Fruit fly (Drosophila melanogaster) whole organism, larva: ENCODE measurements around the gene RYa-R.

Experiments used
- noc ChIP-seq: fragments of 200-800 bp; sonication (Bioruptor generic); optimal IDR thresholded peaks from 3 replicates; lab custom pipeline; 2019; ENCODE audit warnings: missing biosample characterization, mild to moderate bottlenecking, missing genetic modification characterization, moderate library complexity

The RYa-R gene

dm6 chr3R:26996642-26997041 is at the start of gene RYa-R:
Gene RYa-R, plus strand, starts transcription at chr3R:26996980.
- no peak for TF ChIP-seq noc (tag; lab: Kevin White, UChicago)

- peak; percentile 54 for TF ChIP-seq noc (tag; lab: Kevin White, UChicago)
These were observed 49.4 kb upstream of the RYa-R start, which contains the start of gene Spag1 for dm6 chr3R:26947296-26947880. Gene Spag1, plus strand, starts transcription at chr3R:26947830.

- TF ChIP-seq noc (tag; lab: Kevin White, UChicago) = peak; percentile 74
These were observed 44.5 kb upstream of the RYa-R start for dm6 chr3R:26952200-26952856.

dm6 chr3R:26952857-26953477 is 43.8 kb upstream of the RYa-R start:
- no peak for TF ChIP-seq noc (tag; lab: Kevin White, UChicago)

dm6 chr3R:26953478-26953874 is 43.3 kb upstream of the RYa-R start:
- TF ChIP-seq noc (tag; lab: Kevin White, UChicago) = peak; percentile 61

dm6 chr3R:26954020-26954672 is 42.6 kb upstream of the RYa-R start:
- peak; percentile 64 for TF ChIP-seq noc (tag; lab: Kevin White, UChicago)

dm6 chr3R:26955527-26955926 is 41.3 kb upstream of the RYa-R start:
- TF ChIP-seq noc (tag; lab: Kevin White, UChicago) = no peak

- TF ChIP-seq noc (tag; lab: Kevin White, UChicago) = no peak
These were observed 40.3 kb upstream of the RYa-R start for dm6 chr3R:26956376-26957062.

dm6 chr3R:26957132-26957531 is 39.6 kb upstream of the RYa-R start:
- TF ChIP-seq noc (tag; lab: Kevin White, UChicago) = no peak

- no peak for TF ChIP-seq noc (tag; lab: Kevin White, UChicago)
These were observed 38.3 kb upstream of the RYa-R start, which contains the start of gene CG6330 for dm6 chr3R:26958314-26958979. Gene CG6330, minus strand, starts transcription at chr3R:26958491.

dm6 chr3R:26960496-26960895 is 36.3 kb upstream of the RYa-R start:
- TF ChIP-seq noc (tag; lab: Kevin White, UChicago) = no peak

- peak; percentile 88 for TF ChIP-seq noc (tag; lab: Kevin White, UChicago)
These were observed 33.0 kb upstream of the RYa-R start for dm6 chr3R:26963747-26964174.

dm6 chr3R:26964452-26965133 is 32.2 kb upstream of the RYa-R start, which contains the start of gene Tsp97E:
Gene Tsp97E, minus strand, starts transcription at chr3R:26964817.
- TF ChIP-seq noc (tag; lab: Kevin White, UChicago) = no peak

- TF ChIP-seq noc (tag; lab: Kevin White, UChicago) = no peak
These were observed 30.4 kb upstream of the RYa-R start, which contains the start of gene Gr97a for dm6 chr3R:26966385-26966784. Gene Gr97a, minus strand, starts transcription at chr3R:26966485.
